Worm (Caenorhabditis elegans): ENCODE measurements around the gene Y62H9A.13.
"Not testable (repeated sequence)": the region's sequence is repeated elsewhere in the genome, so short reads cannot be mapped to it uniquely, and the experiment has no call there.

Y62H9A.13 gene

ce11 chrX:11948184-11948894, 31.5 kb downstream of the Y62H9A.13 start, which contains the start of gene lsd-1:
lsd-1 (plus strand) TSS chrX:11948844.
- TF ChIP-seq K11D2.4 (GFP tag; IDR thresholded peaks at IDR 0.05), result no peak
- peak; percentile 20 for TF ChIP-seq attf-5 (GFP tag; optimal IDR thresholded peaks at IDR 0.05)

- TF ChIP-seq tlf-1 (GFP tag; optimal IDR thresholded peaks at IDR 0.05), result no peak
- no peak for TF ChIP-seq F55B11.4 (tag; optimal IDR thresholded peaks at IDR 0.05; ENCODE audit: borderline replicate concordance, insufficient read depth)
Observed at ce11 chrX:11952129-11952528, 35.3 kb downstream of the Y62H9A.13 start.

ce11 chrX:11953229-11953628, 36.4 kb downstream of the Y62H9A.13 start, which contains the start of gene T08D10.4:
T08D10.4 (minus strand) TSS chrX:11953329.
- TF ChIP-seq nhr-80 (tag; optimal IDR thresholded peaks at IDR 0.05), result no peak
- TF ChIP-seq egl-18 (GFP tag; IDR thresholded peaks at IDR 0.05), result no peak
- no peak for TF ChIP-seq Y53G8AR.9 (GFP tag; conservative IDR thresholded peaks at IDR 0.05)
- TF ChIP-seq lin-40 (tag; optimal IDR thresholded peaks at IDR 0.05), result no peak
- TF ChIP-seq D2030.7 (GFP tag; IDR thresholded peaks at IDR 0.05), result no peak
- TF ChIP-seq ztf-3 (GFP tag; optimal IDR thresholded peaks at IDR 0.05), result no peak
- TF ChIP-seq rcor-1 (GFP tag; IDR thresholded peaks at IDR 0.05), result no peak
- TF ChIP-seq let-526 (GFP tag; IDR thresholded peaks at IDR 0.05), result no peak
- TF ChIP-seq zfh-2 (GFP tag; conservative IDR thresholded peaks at IDR 0.05), result no peak
- no peak for TF ChIP-seq B0261.1 (tag; optimal IDR thresholded peaks at IDR 0.05)
- TF ChIP-seq snpc-1.3 (tag; optimal IDR thresholded peaks at IDR 0.05; ENCODE audit: insufficient read depth), result no peak
- no peak for TF ChIP-seq dpff-1 (tag; optimal IDR thresholded peaks at IDR 0.05)
- TF ChIP-seq nfyb-1 (GFP tag; IDR thresholded peaks at IDR 0.05), result no peak
- no peak for TF ChIP-seq F52B5.7 (tag; optimal IDR thresholded peaks at IDR 0.05)
- no peak for TF ChIP-seq F57A8.1 (GFP tag; optimal IDR thresholded peaks at IDR 0.05)
- no peak for TF ChIP-seq ekl-4 (GFP tag; IDR thresholded peaks at IDR 0.05)

- TF ChIP-seq dox-1 (GFP tag; IDR thresholded peaks at IDR 0.05) (no peak), nhr-80 (tag; optimal IDR thresholded peaks at IDR 0.05) (peak; percentile 8)
Observed at ce11 chrX:11955125-11955524, 38.3 kb downstream of the Y62H9A.13 start, which contains the start of gene T08D10.3. T08D10.3 (plus strand) TSS chrX:11955425.

- TF ChIP-seq lag-1 (GFP tag; IDR thresholded peaks at IDR 0.05) (no peak), C17E4.6 (GFP tag; IDR thresholded peaks at IDR 0.05) (no peak), ekl-4 (GFP tag; IDR thresholded peaks at IDR 0.05) (no peak)
Observed at ce11 chrX:11957246-11957645, 40.4 kb downstream of the Y62H9A.13 start, which contains the start of gene T08D10.5. T08D10.5 (plus strand) TSS chrX:11957546.

- TF ChIP-seq let-526 (GFP tag; IDR thresholded peaks at IDR 0.05) (no peak), nhr-80 (tag; optimal IDR thresholded peaks at IDR 0.05) (peak; percentile 7)
Observed at ce11 chrX:11959838-11960237, 43.0 kb downstream of the Y62H9A.13 start, which contains the start of gene C49F5.8. C49F5.8 (plus strand) TSS chrX:11960138.

ce11 chrX:11961103-11961502, 44.3 kb downstream of the Y62H9A.13 start, which contains the start of gene C49F5.13:
C49F5.13 (plus strand) TSS chrX:11961403.
- TF ChIP-seq akir-1 (GFP tag; optimal IDR thresholded peaks at IDR 0.05); xnd-1 (tag; optimal IDR thresholded peaks at IDR 0.05); mxl-1 (tag; optimal IDR thresholded peaks at IDR 0.05): not testable (repeated sequence)

Data from whole organism, young adult.